Worm (Caenorhabditis elegans) whole organism, L2 larva: ENCODE measurements around the gene fipr-15.

ENCODE experiments used
- egl-27 ChIP-seq: sonication (generic microtip); optimal IDR thresholded peaks from 3 replicates; lab custom pipeline; 2017; ENCODE audit warnings: missing biosample characterization, missing genetic modification reagents, missing genetic modification characterization
- lin-13 ChIP-seq: fragments of 150-350 bp; optimal IDR thresholded peaks from 2 replicates; lab custom pipeline; 2014; ENCODE audit warnings: missing biosample characterization, missing genetic modification reagents, missing genetic modification characterization
- mdl-1 ChIP-seq, 2 experiments: fragments of 150-350 bp in 1 of 2; sonication (generic microtip) in 1 of 2; optimal IDR thresholded peaks; 2 replicates each; lab custom pipeline; 2017; ENCODE audit warnings: missing biosample characterization in 2 of 2, missing genetic modification characterization in 2 of 2
- nhr-12 ChIP-seq: fragments of 150-350 bp; optimal IDR thresholded peaks from 2 replicates; lab custom pipeline; 2014; ENCODE audit warnings: missing biosample characterization, missing genetic modification characterization
- unc-62 ChIP-seq: fragments of 150-350 bp; optimal IDR thresholded peaks from 2 replicates; lab custom pipeline; 2014; ENCODE audit warnings: missing biosample characterization, missing genetic modification reagents, missing genetic modification characterization

DNA sequence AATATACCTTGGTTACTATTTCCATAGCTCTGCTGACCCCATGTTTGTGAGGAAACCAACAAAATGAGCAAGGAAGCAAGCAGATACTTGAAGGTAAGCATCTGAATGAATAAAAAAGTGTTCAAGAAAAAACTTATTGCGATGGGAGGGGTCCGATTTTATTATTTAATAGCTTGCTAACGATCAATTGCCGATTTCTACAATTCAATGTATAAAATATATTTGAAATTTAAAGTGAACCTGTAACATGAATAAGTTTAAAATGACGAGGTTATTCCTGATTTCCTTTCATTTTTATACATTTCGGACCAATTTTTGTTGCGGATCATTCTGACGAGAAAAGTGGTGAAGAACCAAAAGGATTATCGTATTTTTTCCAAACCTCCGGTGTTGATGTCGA lies 16.1 kb downstream of the fipr-15 start, which contains the start of gene srlf-13:
- TF ChIP-seq egl-27 (tag; lab: Kevin White, UChicago) (no peak), mdl-1 (tag; optimal IDR thresholded peaks at IDR 0.05; lab: Kevin White, UChicago) (no peak), unc-62 (GFP tag; lab: Kevin White, UChicago) (no peak), nhr-12 (tag; lab: Kevin White, UChicago) (no peak), lin-13 (GFP tag; lab: Kevin White, UChicago) (no peak)
